Fruit fly (Drosophila melanogaster) whole organism, prepupa: ENCODE data around the gene IntS4.

Experiments used
- CG4318 ChIP-seq: fragments of 200-800 bp; sonication (Bioruptor generic); optimal IDR thresholded peaks from 3 replicates; lab custom pipeline; 2017; ENCODE audit warnings: missing biosample characterization, mild to moderate bottlenecking, missing genetic modification characterization
- CG6163 ChIP-seq: fragments of 200-800 bp; sonication (Bioruptor generic); IDR thresholded peaks from 3 replicates; pipeline ENCODE4 v1.3.6; 2022; ENCODE audit warnings: missing biosample characterization, missing genetic modification characterization
- CG6854 ChIP-seq: fragments of 200-800 bp; sonication (Bioruptor generic); optimal IDR thresholded peaks from 2 replicates; lab custom pipeline; 2017; ENCODE audit warnings: missing biosample characterization, mild to moderate bottlenecking, missing genetic modification characterization
- CG8119 ChIP-seq: fragments of 200-800 bp; sonication (Bioruptor generic); IDR thresholded peaks from 3 replicates; pipeline ENCODE4 v1.3.6; 2022; ENCODE audit warnings: missing biosample characterization, missing genetic modification characterization
- Eip93F ChIP-seq: fragments of 200-800 bp; sonication (Bioruptor generic); optimal IDR thresholded peaks from 2 replicates; lab custom pipeline; 2016; ENCODE audit warnings: missing biosample characterization, mild to moderate bottlenecking, missing genetic modification characterization
- Gug ChIP-seq: fragments of 200-800 bp; sonication (Bioruptor generic); IDR thresholded peaks from 2 replicates; pipeline ENCODE4 v1.3.6; 2022; ENCODE audit warnings: missing biosample characterization, missing genetic modification characterization
- Met ChIP-seq: fragments of 200-800 bp; sonication (Bioruptor generic); optimal IDR thresholded peaks from 3 replicates; lab custom pipeline; 2016; ENCODE audit warnings: missing biosample characterization, missing genetic modification characterization
- OdsH ChIP-seq: fragments of 200-800 bp; sonication (Bioruptor generic); optimal IDR thresholded peaks from 3 replicates; lab custom pipeline; 2016; ENCODE audit warnings: missing biosample characterization, missing genetic modification characterization
- Smox ChIP-seq: fragments of 200-800 bp; sonication (Bioruptor generic); optimal IDR thresholded peaks from 3 replicates; lab custom pipeline; 2016; ENCODE audit warnings: missing biosample characterization, missing genetic modification characterization
- Sox14 ChIP-seq: fragments of 200-800 bp; sonication (Bioruptor generic); optimal IDR thresholded peaks from 3 replicates; lab custom pipeline; 2016; ENCODE audit warnings: missing biosample characterization, missing genetic modification characterization
- Sox15 ChIP-seq: fragments of 200-800 bp; sonication (Bioruptor generic); optimal IDR thresholded peaks from 3 replicates; lab custom pipeline; 2016; ENCODE audit warnings: missing biosample characterization, missing genetic modification characterization
- dac ChIP-seq: fragments of 200-800 bp; sonication (Bioruptor generic); optimal IDR thresholded peaks from 2 replicates; lab custom pipeline; 2017; ENCODE audit warnings: missing biosample characterization, mild to moderate bottlenecking, missing genetic modification characterization
- eg ChIP-seq: fragments of 200-800 bp; sonication (Bioruptor generic); IDR thresholded peaks from 3 replicates; pipeline ENCODE4 v1.3.6; 2022; ENCODE audit warnings: missing biosample characterization, missing genetic modification characterization
- fkh ChIP-seq: fragments of 200-800 bp; sonication (Bioruptor generic); optimal IDR thresholded peaks from 3 replicates; lab custom pipeline; 2017; ENCODE audit warnings: missing biosample characterization, mild to moderate bottlenecking, missing genetic modification characterization, moderate library complexity

DNA sequence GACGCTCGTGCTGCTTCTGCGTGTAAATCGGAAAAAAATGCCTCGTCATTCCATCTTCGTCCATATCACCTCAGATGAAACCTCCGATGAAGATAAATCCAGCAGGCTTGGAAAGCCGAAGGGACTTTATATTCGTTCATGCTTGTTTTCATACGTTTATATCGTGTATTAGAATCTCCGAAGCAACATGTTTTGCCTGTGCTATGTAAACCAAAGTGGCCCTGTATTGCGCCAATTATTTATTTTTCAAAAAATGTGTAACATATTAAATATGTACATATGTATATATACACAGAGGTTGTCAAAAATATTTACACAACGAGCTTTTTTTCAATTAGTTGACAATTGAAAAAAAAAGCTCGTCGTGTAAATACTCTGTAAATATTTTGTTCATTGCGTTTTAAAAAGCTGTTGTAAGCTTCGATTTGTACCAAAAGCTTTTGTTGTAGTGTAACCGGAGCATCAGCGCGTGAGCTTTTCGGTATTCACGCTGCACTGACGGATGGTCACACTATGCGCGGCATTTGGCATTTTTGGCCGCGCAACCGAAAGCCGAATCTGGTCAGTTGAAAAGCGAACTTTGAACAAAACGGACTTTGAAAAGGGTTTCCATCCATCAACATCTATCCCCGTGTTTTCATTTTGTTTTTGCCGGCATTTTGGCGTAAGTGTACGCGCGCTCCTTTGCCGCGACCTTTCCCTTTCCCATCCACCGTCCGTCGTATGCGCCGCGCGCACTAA lies 15.3 kb upstream of the IntS4 start, which contains the start of gene CG12065:
- no peak for TF ChIP-seq Sox15 (GFP tag; lab: Kevin White, UChicago)
- TF ChIP-seq Met (GFP tag; lab: Kevin White, UChicago) = peak; percentile 42
- peak; percentile 19 for TF ChIP-seq CG6854 (GFP tag; lab: Kevin White, UChicago)
- TF ChIP-seq Eip93F = no peak
- TF ChIP-seq CG4318 (GFP tag; lab: Kevin White, UChicago) = no peak
- TF ChIP-seq Sox14 (GFP tag; lab: Kevin White, UChicago) = no peak
- peak; percentile 68 for TF ChIP-seq fkh
- TF ChIP-seq Gug (GFP tag; lab: Robert Waterston, UW) = peak; percentile 27; the same call in 1 of the 2 replicates
- peak; percentile 23; the same call in 2 of the 3 replicates for TF ChIP-seq CG6163 (GFP tag; lab: Robert Waterston, UW)
- no peak; the same call in 2 of the 3 replicates for TF ChIP-seq eg (GFP tag; lab: Robert Waterston, UW)
- TF ChIP-seq OdsH (GFP tag; lab: Kevin White, UChicago) = peak; percentile 30
- no peak for TF ChIP-seq dac
- peak; percentile 25 for TF ChIP-seq Smox
- peak; percentile 26; the same call in 1 of the 3 replicates for TF ChIP-seq CG8119 (GFP tag; lab: Robert Waterston, UW)
